Worm (Caenorhabditis elegans) whole organism, L4 larva: ENCODE results near the gene unc-17.

Experiments
- F10B5.3 ChIP-seq: sonication (generic microtip); optimal IDR thresholded peaks from 2 replicates; lab custom pipeline; 2016; ENCODE audit warnings: mild to moderate bottlenecking, missing genetic modification characterization, missing compliant biosample characterization
- R02D3.7 ChIP-seq: fragments of 150-350 bp; sonication (generic microtip); optimal IDR thresholded peaks from 3 replicates; lab custom pipeline; 2014; ENCODE audit warnings: missing biosample characterization, missing genetic modification characterization
- T26A8.4 ChIP-seq: fragments of 200-800 bp; sonication (Bioruptor generic); IDR thresholded peaks from 2 replicates; pipeline ENCODE4 v1.3.6; 2022; ENCODE audit warnings: missing genetic modification characterization, missing compliant biosample characterization
- Y48G9A.11 ChIP-seq: fragments of 200-800 bp; sonication (Bioruptor generic); IDR thresholded peaks from 2 replicates; pipeline ENCODE4 v1.3.6; 2022; ENCODE audit warnings: missing genetic modification reagents, missing genetic modification characterization, missing compliant biosample characterization
- ama-1 ChIP-seq: fragments of 150-350 bp; optimal IDR thresholded peaks from 2 replicates; lab custom pipeline; 2014; ENCODE audit warnings: inconsistent platforms, mixed read lengths
- attf-4 ChIP-seq: sonication (generic microtip); optimal IDR thresholded peaks from 3 replicates; lab custom pipeline; 2017; ENCODE audit warnings: missing biosample characterization, missing genetic modification characterization
- ceh-20 ChIP-seq: fragments of 200-800 bp; sonication (Bioruptor generic); IDR thresholded peaks from 2 replicates; pipeline ENCODE4 v1.3.6; 2022; ENCODE audit warnings: missing genetic modification reagents, missing genetic modification characterization, missing compliant biosample characterization
- ceh-28 ChIP-seq: fragments of 150-350 bp; optimal IDR thresholded peaks from 2 replicates; lab custom pipeline; 2014; ENCODE audit warnings: missing biosample characterization, missing genetic modification reagents, missing genetic modification characterization
- ceh-32 ChIP-seq: sonication (generic microtip); optimal IDR thresholded peaks from 2 replicates; lab custom pipeline; 2016; ENCODE audit warnings: mild to moderate bottlenecking, missing genetic modification characterization, missing compliant biosample characterization; ENCODE audit not compliant: poor library complexity
- ceh-44 ChIP-seq: fragments of 200-800 bp; sonication (Bioruptor generic); IDR thresholded peaks from 2 replicates; pipeline ENCODE4 v1.3.6; 2022; ENCODE audit warnings: missing genetic modification reagents, missing genetic modification characterization, missing compliant biosample characterization
- ces-1 ChIP-seq: fragments of 150-350 bp; sonication (generic microtip); optimal IDR thresholded peaks from 4 replicates; lab custom pipeline; 2014; ENCODE audit warnings: missing biosample characterization, missing genetic modification reagents, missing genetic modification characterization
- daf-19 ChIP-seq: fragments of 200-800 bp; sonication (Bioruptor generic); conservative IDR thresholded peaks from 2 replicates; pipeline ENCODE4 v1.3.6; 2022; ENCODE audit warnings: missing genetic modification characterization, missing compliant biosample characterization
- dmd-6 ChIP-seq: fragments of 200-800 bp; sonication (Bioruptor generic); IDR thresholded peaks from 2 replicates; pipeline ENCODE4 v1.3.6; 2022; ENCODE audit warnings: missing genetic modification reagents, missing genetic modification characterization, missing compliant biosample characterization
- dmd-8 ChIP-seq: fragments of 200-800 bp; sonication (Bioruptor generic); IDR thresholded peaks from 2 replicates; pipeline ENCODE4 v1.3.6; 2022; ENCODE audit warnings: missing genetic modification characterization, missing compliant biosample characterization
- dpl-1 ChIP-seq: fragments of 150-350 bp; optimal IDR thresholded peaks from 2 replicates; lab custom pipeline; 2014; ENCODE audit warnings: missing biosample characterization, missing genetic modification reagents, missing genetic modification characterization
- egl-27 ChIP-seq: sonication (generic microtip); optimal IDR thresholded peaks from 3 replicates; lab custom pipeline; 2017; ENCODE audit warnings: missing biosample characterization, missing genetic modification reagents, missing genetic modification characterization
- egl-43 ChIP-seq: fragments of 200-800 bp; sonication (Bioruptor generic); IDR thresholded peaks from 2 replicates; pipeline ENCODE4 v1.3.6; 2022; ENCODE audit warnings: missing genetic modification reagents, missing genetic modification characterization, missing compliant biosample characterization
- fkh-10 ChIP-seq: fragments of 150-350 bp; optimal IDR thresholded peaks from 2 replicates; lab custom pipeline; 2014; ENCODE audit warnings: missing biosample characterization, missing genetic modification reagents, missing genetic modification characterization
- hif-1 ChIP-seq, 2 experiments: sonication (generic microtip); optimal IDR thresholded peaks; 2 replicates each; lab custom pipeline; 2016 to 2017; ENCODE audit warnings: missing compliant biosample characterization in 2 of 2, missing genetic modification characterization in 2 of 2, missing genetic modification reagents in 2 of 2, missing genotype in 2 of 2, mild to moderate bottlenecking in 1 of 2
- lin-1 ChIP-seq: fragments of 200-800 bp; sonication (Bioruptor generic); IDR thresholded peaks from 2 replicates; pipeline ENCODE4 v1.3.6; 2022; ENCODE audit warnings: missing genetic modification reagents, missing genetic modification characterization, missing compliant biosample characterization
- lin-15B ChIP-seq: fragments of 150-350 bp; sonication (generic microtip); optimal IDR thresholded peaks from 3 replicates; lab custom pipeline; 2014; ENCODE audit warnings: missing biosample characterization, missing genetic modification characterization
- lsy-2 ChIP-seq, 2 experiments: fragments of 150-350 bp in 1 of 2; sonication (generic microtip) in 1 of 2; optimal IDR thresholded peaks; 2 replicates each; lab custom pipeline; 2014 to 2017; ENCODE audit warnings: missing biosample characterization in 2 of 2, missing genetic modification characterization in 2 of 2
- mdl-1 ChIP-seq, 2 experiments: fragments of 150-350 bp in 1 of 2; sonication (generic microtip) in 1 of 2; optimal IDR thresholded peaks; 2 replicates each; lab custom pipeline; 2014 to 2017; ENCODE audit warnings: missing biosample characterization in 2 of 2, missing genetic modification characterization in 2 of 2
- mep-1 ChIP-seq: fragments of 150-350 bp; sonication (generic microtip); optimal IDR thresholded peaks from 3 replicates; lab custom pipeline; 2014; ENCODE audit warnings: missing biosample characterization, missing genetic modification characterization
- mes-2 ChIP-seq: sonication (generic microtip); optimal IDR thresholded peaks from 2 replicates; lab custom pipeline; 2016; ENCODE audit warnings: missing genotype, mild to moderate bottlenecking, missing genetic modification characterization, missing compliant biosample characterization; ENCODE audit not compliant: poor library complexity, severe bottlenecking
- mxl-3 ChIP-seq: fragments of 200-800 bp; sonication (Bioruptor generic); optimal IDR thresholded peaks from 2 replicates; lab custom pipeline; 2018; ENCODE audit warnings: mild to moderate bottlenecking, missing genetic modification characterization, missing compliant biosample characterization
- nhr-111 ChIP-seq: fragments of 200-800 bp; sonication (Bioruptor generic); optimal IDR thresholded peaks from 2 replicates; lab custom pipeline; 2018; ENCODE audit warnings: mild to moderate bottlenecking, missing genetic modification characterization, missing compliant biosample characterization
- nhr-28 ChIP-seq: fragments of 150-350 bp; optimal IDR thresholded peaks from 2 replicates; lab custom pipeline; 2014; ENCODE audit warnings: missing biosample characterization, missing genetic modification characterization
- nhr-41 ChIP-seq: fragments of 200-800 bp; sonication (Bioruptor generic); IDR thresholded peaks from 2 replicates; pipeline ENCODE4 v1.3.6; 2022; ENCODE audit warnings: missing genetic modification reagents, missing genetic modification characterization, missing compliant biosample characterization
- nhr-42 ChIP-seq: fragments of 200-800 bp; sonication (Bioruptor generic); IDR thresholded peaks from 2 replicates; pipeline ENCODE4 v1.3.6; 2022; ENCODE audit warnings: missing genetic modification characterization, missing compliant biosample characterization
- nhr-76 ChIP-seq: fragments of 150-350 bp; optimal IDR thresholded peaks from 2 replicates; lab custom pipeline; 2014; ENCODE audit warnings: missing biosample characterization, missing genetic modification characterization
- saeg-2 ChIP-seq: fragments of 200-800 bp; sonication (Bioruptor generic); IDR thresholded peaks from 2 replicates; pipeline ENCODE4 v1.3.6; 2022; ENCODE audit warnings: missing genetic modification reagents, missing genetic modification characterization, missing compliant biosample characterization
- set-16 ChIP-seq: fragments of 200-800 bp; sonication (Bioruptor generic); IDR thresholded peaks from 2 replicates; pipeline ENCODE4 v1.3.6; 2022; ENCODE audit warnings: missing genetic modification reagents, missing genetic modification characterization, missing compliant biosample characterization
- skn-1 ChIP-seq: fragments of 150-350 bp; optimal IDR thresholded peaks from 2 replicates; lab custom pipeline; 2014; ENCODE audit warnings: missing biosample characterization, missing genetic modification characterization
- spr-3 ChIP-seq: fragments of 200-800 bp; sonication (Bioruptor generic); optimal IDR thresholded peaks from 2 replicates; lab custom pipeline; 2018; ENCODE audit warnings: mild to moderate bottlenecking, missing genetic modification characterization, missing compliant biosample characterization
- unc-39 ChIP-seq: sonication (generic microtip); optimal IDR thresholded peaks from 2 replicates; lab custom pipeline; 2017; ENCODE audit warnings: missing biosample characterization, missing genetic modification characterization
- unc-62 ChIP-seq, 3 experiments: fragments of 150-350 bp in 1 of 3; sonication (generic microtip); optimal IDR thresholded peaks in 2 of 3; peaks in 1 of 3; 1 replicate in 1 of 3; 2 replicates in 2 of 3; lab custom pipeline; 2014 to 2017; ENCODE audit warnings: missing biosample characterization in 3 of 3, missing genetic modification characterization in 3 of 3, missing genetic modification reagents in 3 of 3, missing genotype in 1 of 3
- zip-2 ChIP-seq: fragments of 150-350 bp; optimal IDR thresholded peaks from 2 replicates; lab custom pipeline; 2014; ENCODE audit warnings: missing biosample characterization, missing genetic modification characterization

The unc-17 gene

DNA sequence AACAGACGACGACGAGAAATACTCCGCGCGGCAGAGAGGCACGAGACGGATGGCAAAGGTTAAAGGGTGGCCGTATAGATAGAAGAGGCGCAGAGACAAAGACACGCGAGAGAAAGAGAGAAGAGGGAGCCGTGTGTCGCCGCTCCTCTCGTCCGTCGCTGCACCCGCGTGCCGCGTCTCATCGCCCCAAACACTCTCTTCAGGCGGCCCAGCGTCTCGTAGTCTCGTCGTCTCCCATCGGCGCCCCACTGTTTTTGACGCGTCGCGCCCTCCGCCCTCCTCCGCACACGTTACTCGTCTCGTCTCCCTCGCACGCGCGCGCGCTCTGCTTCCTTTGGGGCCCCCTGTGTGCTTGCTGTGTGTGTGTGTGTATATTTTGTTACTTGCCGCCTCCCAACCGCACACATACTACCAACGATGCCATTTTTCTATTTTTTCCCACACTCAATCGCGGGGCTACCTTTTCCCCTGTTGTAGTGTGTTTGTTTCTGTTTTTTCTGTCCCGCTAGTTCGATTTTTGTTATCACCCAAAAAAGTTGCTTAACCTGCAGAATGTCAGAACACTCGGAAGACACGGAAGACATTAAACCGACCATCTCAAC lies 12.1 kb upstream of the unc-17 start, which contains the start of gene madf-9 (continued):
- TF ChIP-seq lin-15B (tag; lab: Kevin White, UChicago) = no peak

DNA sequence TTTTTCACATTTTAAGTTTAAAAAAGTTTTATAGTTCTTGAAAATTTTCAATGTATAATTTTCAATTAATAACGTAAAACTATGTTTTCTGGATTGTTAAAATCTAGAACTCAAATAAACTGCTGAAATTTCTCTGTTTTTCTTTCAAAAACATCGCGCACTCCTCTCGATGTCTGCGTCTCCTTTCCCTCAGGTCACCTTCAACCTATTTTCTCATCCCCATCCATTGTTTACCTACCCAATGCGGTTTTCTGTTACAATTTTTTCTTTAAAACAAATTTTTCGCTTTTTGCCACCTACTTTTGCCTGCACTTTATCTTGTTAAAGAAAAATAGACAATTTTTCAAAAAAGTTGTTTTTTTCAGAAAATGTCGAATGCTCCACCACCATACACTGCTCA lies 8.8 kb upstream of the unc-17 start, which contains the start of gene ZC416.2:
Gene ZC416.2, plus strand, starts transcription at position 366 of the 400 bp plus-strand sequence.
- TF ChIP-seq mxl-3 (no peak), attf-4 (no peak), nhr-28 (tag; lab: Kevin White, UChicago) (peak; percentile 3), zip-2 (tag; lab: Kevin White, UChicago) (no peak), lsy-2 (tag; optimal IDR thresholded peaks at IDR 0.05; lab: Kevin White, UChicago) (peak in 1 of 2 experiments; percentile 3), mdl-1 (tag; optimal IDR thresholded peaks at IDR 0.05; lab: Kevin White, UChicago) (no peak), egl-43 (no peak), dpl-1 (no peak), nhr-41 (no peak), ceh-28 (no peak), lin-1 (no peak)
- TF ChIP-seq, all 104 proteins: peak for 2

DNA sequence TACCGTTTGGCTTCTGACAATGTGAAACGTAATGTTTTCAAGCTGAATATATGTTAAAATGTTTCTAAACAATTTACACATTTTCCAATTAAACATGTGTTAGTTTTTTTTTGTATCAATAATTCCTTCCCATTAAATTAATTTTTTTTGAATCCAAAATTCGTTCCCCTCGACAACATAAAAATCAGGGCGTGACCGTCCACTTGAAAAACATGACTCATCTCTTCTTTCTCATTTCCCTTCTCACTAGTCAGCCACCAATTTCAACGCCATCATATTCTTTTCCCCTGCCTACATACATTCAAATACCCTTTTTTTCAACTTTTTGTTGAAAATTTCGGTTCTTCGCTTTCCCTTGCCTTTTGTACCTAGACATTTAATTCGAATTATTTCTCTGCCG lies 8.0 kb upstream of the unc-17 start:
- TF ChIP-seq unc-39 (tag; lab: Kevin White, UChicago) (no peak), set-16 (no peak), unc-62 (GFP tag; optimal IDR thresholded peaks at IDR 0.05 in 1 of 2; lab: Kevin White, UChicago) (peak in 1 of 2 experiments; percentile 95), unc-62 (tag; optimal IDR thresholded peaks at IDR 0.05; lab: Kevin White, UChicago) (no peak), ama-1 (lab: Kevin White, UChicago) (no peak), dmd-8 (GFP tag; lab: Robert Waterston, UW) (no peak)

DNA sequence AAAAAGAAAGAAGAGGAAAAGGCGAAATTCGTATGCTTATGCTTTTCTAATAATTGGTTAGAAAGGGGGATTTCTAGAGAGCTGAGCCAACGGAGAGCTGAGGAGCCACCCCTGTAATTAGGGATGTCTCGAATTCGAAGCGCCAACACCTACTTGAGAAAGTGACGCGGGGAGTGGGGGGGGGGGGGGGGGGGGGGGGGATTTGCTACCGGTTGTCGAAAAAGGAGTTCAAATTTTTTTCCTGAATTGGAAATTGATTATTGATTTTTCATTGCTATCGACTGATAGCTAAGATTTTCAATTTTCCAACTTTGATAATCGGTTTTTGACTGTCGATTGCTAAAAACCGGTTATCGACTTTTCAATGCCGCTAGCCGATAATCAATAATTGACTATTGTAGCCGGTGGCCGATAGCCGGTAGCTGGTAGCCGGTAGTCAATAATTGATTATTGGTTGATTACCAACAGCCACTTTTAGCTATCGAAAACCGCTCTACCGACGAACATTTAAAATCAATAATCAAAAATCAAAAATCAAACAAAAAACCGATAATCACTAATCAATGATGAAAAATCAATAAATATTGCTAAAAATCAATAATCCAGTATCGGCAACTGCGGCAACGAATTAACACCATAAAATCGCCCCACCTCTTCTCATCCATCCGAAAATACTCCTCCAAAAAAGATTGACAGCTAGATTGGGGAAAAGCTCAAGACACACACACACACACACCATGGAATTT lies 4.6 kb upstream of the unc-17 start:
- TF ChIP-seq set-16 (peak; percentile 86), ceh-28 (peak; percentile 87), R02D3.7 (tag; lab: Kevin White, UChicago) (no peak), mes-2 (no peak), daf-19 (no peak), nhr-42 (GFP tag; lab: Robert Waterston, UW) (no peak), ceh-20 (GFP tag; lab: Robert Waterston, UW) (no peak), mdl-1 (tag; optimal IDR thresholded peaks at IDR 0.05; lab: Kevin White, UChicago) (no peak), ces-1 (no peak), skn-1 (tag; lab: Kevin White, UChicago) (no peak), nhr-41 (no peak), T26A8.4 (no peak), spr-3 (GFP tag; lab: Kevin White, UChicago) (no peak), Y48G9A.11 (GFP tag; lab: Robert Waterston, UW) (no peak), ceh-44 (GFP tag; lab: Robert Waterston, UW) (no peak), F10B5.3 (tag; lab: Kevin White, UChicago) (no peak)

DNA sequence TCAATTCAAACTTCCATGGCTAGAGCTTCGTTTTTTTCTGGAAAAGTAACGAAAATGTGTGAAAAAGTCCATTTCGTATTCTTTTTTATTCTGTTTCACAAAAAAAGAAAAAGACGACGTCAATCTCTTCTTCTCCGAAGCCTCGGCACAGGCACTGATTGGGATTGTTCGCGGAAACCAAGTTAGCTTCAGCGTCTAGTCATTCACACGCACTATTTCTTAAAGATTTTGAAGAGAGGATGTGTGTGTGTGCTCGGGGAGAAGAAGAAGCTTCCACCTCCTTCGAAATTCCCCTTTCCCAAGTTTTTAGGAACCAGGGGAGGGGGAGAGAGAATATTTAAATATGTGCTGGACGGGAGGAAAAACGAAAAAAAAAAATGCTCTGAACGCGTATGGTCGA lies 1.9 kb upstream of the unc-17 start:
- TF ChIP-seq mep-1 (tag; lab: Kevin White, UChicago) = no peak
- no peak for TF ChIP-seq nhr-76
- no peak for TF ChIP-seq daf-19
- peak; percentile 47 for TF ChIP-seq fkh-10
- TF ChIP-seq dmd-6 (GFP tag; lab: Robert Waterston, UW) = no peak
- TF ChIP-seq ceh-32 (tag; lab: Kevin White, UChicago) = no peak
- TF ChIP-seq hif-1 (tag; optimal IDR thresholded peaks at IDR 0.05; lab: Kevin White, UChicago) = no peak
- peak; percentile 58 for TF ChIP-seq ces-1
- TF ChIP-seq egl-27 (tag; lab: Kevin White, UChicago) = no peak
- no peak for TF ChIP-seq nhr-111 (GFP tag; lab: Kevin White, UChicago)
- no peak for TF ChIP-seq saeg-2 (GFP tag; lab: Robert Waterston, UW)
